Fruit fly (Drosophila melanogaster): ENCODE results near the gene CG14443.

CG14443 gene

DNA sequence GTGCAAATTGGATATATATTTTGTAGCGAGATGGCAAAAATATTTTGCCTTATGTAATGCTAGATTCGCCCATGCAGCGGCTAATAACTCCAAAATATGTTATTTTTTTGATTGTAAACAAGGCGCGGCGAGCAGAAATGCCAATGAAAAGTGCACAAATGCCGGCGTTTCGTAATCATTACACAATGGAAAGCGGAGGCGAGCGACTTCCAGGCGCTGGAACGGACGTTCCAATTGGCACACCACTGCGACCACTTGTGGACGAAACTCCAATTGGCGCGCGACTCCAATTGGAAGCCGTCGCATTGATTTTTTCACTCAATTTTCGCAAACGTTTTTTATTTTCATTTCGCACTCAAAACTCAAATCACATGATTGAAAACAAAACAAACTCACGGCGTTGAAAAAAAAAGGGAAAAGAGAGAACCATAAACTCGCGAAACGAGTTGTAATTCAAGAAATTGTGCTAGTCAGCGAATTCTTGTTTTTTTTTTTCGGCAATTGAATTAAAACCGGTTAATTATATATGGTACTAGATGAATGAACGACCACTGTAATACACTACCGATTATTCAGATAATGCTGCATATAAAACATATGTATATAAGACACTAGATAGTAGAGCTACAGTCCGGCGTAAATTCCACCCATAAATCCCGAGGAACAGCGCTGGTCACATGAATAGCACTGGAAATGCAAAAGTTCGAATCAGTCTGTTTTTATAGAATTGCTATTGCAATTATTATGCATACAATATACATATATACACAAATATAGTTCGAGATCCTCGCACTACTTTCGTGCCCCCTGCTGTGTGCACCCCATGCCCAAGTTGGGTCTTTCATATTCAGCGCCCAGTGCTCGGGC is 45.1 kb downstream of the CG14443 start, which contains the start of gene ND-ASHI (continued):
- peak; percentile 78 for TF ChIP-seq NK7.1 (GFP tag; optimal IDR thresholded peaks at IDR 0.05)
- TF ChIP-seq Sry-β (GFP tag; optimal IDR thresholded peaks at IDR 0.05) = peak; percentile 37
- TF ChIP-seq lilli (GFP tag; optimal IDR thresholded peaks at IDR 0.05) = peak; percentile 97
- peak; percentile 92 for TF ChIP-seq CG6175 (GFP tag; IDR thresholded peaks at IDR 0.05)
- no peak for TF ChIP-seq CG8478 (optimal IDR thresholded peaks at IDR 0.05)
- peak; percentile 92 for TF ChIP-seq CG9215 (GFP tag; IDR thresholded peaks at IDR 0.05)
- TF ChIP-seq run (tag; optimal IDR thresholded peaks at IDR 0.05) = peak; percentile 75
- TF ChIP-seq YL-1 (GFP tag; optimal IDR thresholded peaks at IDR 0.05) = peak; percentile 68
- peak; percentile 93 for TF ChIP-seq stc (GFP tag; IDR thresholded peaks at IDR 0.05)
- TF ChIP-seq CG30403 (GFP tag; optimal IDR thresholded peaks at IDR 0.05) = peak; percentile 93
- peak; percentile 85 for TF ChIP-seq CHES-1-like (GFP tag; optimal IDR thresholded peaks at IDR 0.05)
- no peak for TF ChIP-seq hth (optimal IDR thresholded peaks at IDR 0.05)
- TF ChIP-seq Chrac-16 (GFP tag; optimal IDR thresholded peaks at IDR 0.05) = peak; percentile 94
- peak; percentile 76 for TF ChIP-seq E2f2 (GFP tag; IDR thresholded peaks at IDR 0.05)
- TF ChIP-seq D (optimal IDR thresholded peaks at IDR 0.05) = no peak
- peak; percentile 88 for TF ChIP-seq D (GFP tag; optimal IDR thresholded peaks at IDR 0.05)
- peak; percentile 94 for TF ChIP-seq ara (GFP tag; IDR thresholded peaks at IDR 0.05)
- TF ChIP-seq nmo (GFP tag; optimal IDR thresholded peaks at IDR 0.05) = peak; percentile 94
- TF ChIP-seq Blimp-1 (GFP tag; optimal IDR thresholded peaks at IDR 0.05) = peak; percentile 87
- peak; percentile 80 for TF ChIP-seq pum (GFP tag; optimal IDR thresholded peaks at IDR 0.05)
- TF ChIP-seq unc-4 (GFP tag; IDR thresholded peaks at IDR 0.05; ENCODE audit: partially characterized antibody) = no peak
- peak; percentile 77 for TF ChIP-seq NC2α (GFP tag; optimal IDR thresholded peaks at IDR 0.05)
- no peak for TF ChIP-seq CG8281 (tag; optimal IDR thresholded peaks at IDR 0.05)
- peak; percentile 52 for TF ChIP-seq Sry-δ (GFP tag; optimal IDR thresholded peaks at IDR 0.05)
- TF ChIP-seq mam (GFP tag; optimal IDR thresholded peaks at IDR 0.05) = peak; percentile 95
- TF ChIP-seq MTF-1 (GFP tag; optimal IDR thresholded peaks at IDR 0.05; ENCODE audit: borderline replicate concordance) = peak; percentile 89
- TF ChIP-seq CG13424 (tag; optimal IDR thresholded peaks at IDR 0.05) = peak; percentile 92
- TF ChIP-seq NFAT (GFP tag; IDR thresholded peaks at IDR 0.05) = peak; percentile 96
- peak; percentile 90 for TF ChIP-seq CG14667 (GFP tag; IDR thresholded peaks at IDR 0.05)
- peak; percentile 90 for TF ChIP-seq CG17829 (tag; optimal IDR thresholded peaks at IDR 0.05)
- peak; percentile 88 for TF ChIP-seq emc (GFP tag; optimal IDR thresholded peaks at IDR 0.05)
- TF ChIP-seq Camta (GFP tag; optimal IDR thresholded peaks at IDR 0.05) = peak; percentile 87
- TF ChIP-seq tin (GFP tag; optimal IDR thresholded peaks at IDR 0.05) = peak; percentile 93
- peak; percentile 90 for TF ChIP-seq fd3F (GFP tag; optimal IDR thresholded peaks at IDR 0.05)
- TF ChIP-seq CG10274 (GFP tag; optimal IDR thresholded peaks at IDR 0.05) = peak; percentile 89
- peak; percentile 75 for TF ChIP-seq Nf-YB (GFP tag; optimal IDR thresholded peaks at IDR 0.05)
- peak; percentile 58 for TF ChIP-seq CG7271 (tag; optimal IDR thresholded peaks at IDR 0.05)
- TF ChIP-seq dpn (GFP tag; optimal IDR thresholded peaks at IDR 0.05) = peak; percentile 95
- no peak for TF ChIP-seq CG16813 (GFP tag; IDR thresholded peaks at IDR 0.05; ENCODE audit: partially characterized antibody)
- no peak for TF ChIP-seq knrl (GFP tag; IDR thresholded peaks at IDR 0.05; ENCODE audit: partially characterized antibody)
- TF ChIP-seq wdn (GFP tag; IDR thresholded peaks at IDR 0.05) = peak; percentile 97
- peak; percentile 93 for TF ChIP-seq CG3726 (GFP tag; IDR thresholded peaks at IDR 0.05)
- peak; percentile 90 for TF ChIP-seq CG12104 (GFP tag; optimal IDR thresholded peaks at IDR 0.05)
- TF ChIP-seq CG13894 (tag; optimal IDR thresholded peaks at IDR 0.05) = peak; percentile 98
- TF ChIP-seq maf-S (GFP tag; optimal IDR thresholded peaks at IDR 0.05) = peak; percentile 90
- peak; percentile 97 for TF ChIP-seq HmgZ (tag; optimal IDR thresholded peaks at IDR 0.05)
- peak; percentile 96 for TF ChIP-seq rib (GFP tag; IDR thresholded peaks at IDR 0.05)
- TF ChIP-seq CG9609 (GFP tag; optimal IDR thresholded peaks at IDR 0.05) = peak; percentile 84
- peak; percentile 88 for TF ChIP-seq CG31365 (tag; optimal IDR thresholded peaks at IDR 0.05)
- TF ChIP-seq br (optimal IDR thresholded peaks at IDR 0.05) = no peak

All from whole organism, embryonic.